Worm (Caenorhabditis elegans): ENCODE results near the gene F54H12.8.

F54H12.8 gene

DNA sequence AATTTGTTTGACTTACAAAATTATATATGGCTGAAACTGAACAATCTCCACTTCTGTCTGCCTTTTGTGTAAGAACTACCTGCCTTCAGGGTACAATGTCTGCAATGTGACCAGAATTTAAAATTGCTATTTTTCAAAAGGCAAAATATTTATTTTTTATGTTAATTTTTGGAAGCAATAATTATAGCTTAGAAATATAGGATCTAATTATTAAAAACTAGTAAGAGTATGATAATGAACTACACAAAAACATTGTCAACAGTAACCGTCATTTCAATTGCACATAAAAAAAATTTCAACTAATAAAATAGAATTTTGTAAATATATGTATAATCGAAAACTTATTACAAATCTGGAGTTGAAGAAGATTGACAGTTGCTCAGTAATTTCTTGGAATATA lies 12.1 kb downstream of the F54H12.8 start, which contains the start of gene C29E4.9 (continued):
- TF ChIP-seq ama-1 (optimal IDR thresholded peaks at IDR 0.05), result no peak
- no peak for TF ChIP-seq ama-1 (GFP tag; optimal IDR thresholded peaks at IDR 0.05)

DNA sequence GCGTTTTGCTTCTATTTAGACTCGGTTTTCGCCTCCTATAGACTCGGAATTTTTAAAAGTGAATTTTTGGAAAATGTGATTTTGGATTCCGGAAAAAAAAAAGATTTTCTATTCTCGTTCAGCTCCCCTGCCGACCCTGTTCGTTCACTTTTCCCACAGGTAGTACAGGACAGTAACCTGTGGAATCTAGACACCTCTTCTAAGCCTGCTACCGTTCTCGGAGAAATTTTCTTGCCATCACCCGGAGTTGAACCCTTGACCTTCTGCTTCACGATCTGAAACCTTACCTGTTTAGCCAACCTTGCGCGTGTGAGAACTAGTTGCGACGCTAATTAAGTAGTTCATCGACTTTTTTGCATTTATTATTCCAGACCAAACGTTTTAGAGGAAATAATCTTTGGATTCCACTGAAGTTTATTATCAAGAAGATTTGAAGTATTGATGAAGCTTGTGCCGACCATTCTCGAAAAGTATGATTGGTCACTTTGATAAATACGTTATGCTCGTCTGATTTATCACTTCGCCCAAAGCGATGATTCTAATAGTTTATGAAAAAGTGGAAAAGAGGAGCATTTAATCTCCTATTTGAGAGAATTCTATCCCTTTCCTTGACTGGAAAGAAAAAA lies 15.2 kb downstream of the F54H12.8 start:
- TF ChIP-seq madf-3 (GFP tag; IDR thresholded peaks at IDR 0.05) (peak; percentile 54; the same call in 1 of the 2 replicates), egrh-3 (GFP tag; IDR thresholded peaks at IDR 0.05) (peak; percentile 30; the same call in 1 of the 2 replicates), D2030.7 (GFP tag; IDR thresholded peaks at IDR 0.05) (peak; percentile 87), hmg-20 (GFP tag; IDR thresholded peaks at IDR 0.05) (peak; percentile 26; the same call in 1 of the 2 replicates), aptf-3 (GFP tag; IDR thresholded peaks at IDR 0.05) (peak; percentile 84; the same call in 1 of the 2 replicates), lin-26 (GFP tag; IDR thresholded peaks at IDR 0.05) (peak; percentile 86), Y56A3A.18 (GFP tag; IDR thresholded peaks at IDR 0.05) (peak; percentile 54; the same call in 1 of the 2 replicates), F37B4.10 (GFP tag; IDR thresholded peaks at IDR 0.05) (0 out of 2 replicates have a peak, but pooled peaks have one; percentile 78), F39B2.1 (GFP tag; IDR thresholded peaks at IDR 0.05) (0 out of 2 replicates have a peak, but pooled peaks have one; percentile 63), F33H1.4 (GFP tag; IDR thresholded peaks at IDR 0.05) (peak; percentile 63), Y95B8A.8 (GFP tag; IDR thresholded peaks at IDR 0.05) (peak; percentile 54; the same call in 1 of the 2 replicates), hsf-1 (GFP tag; IDR thresholded peaks at IDR 0.05) (peak; percentile 75), hmg-1.2 (GFP tag; IDR thresholded peaks at IDR 0.05) (peak; percentile 39), C17E4.6 (GFP tag; IDR thresholded peaks at IDR 0.05) (peak; percentile 61; the same call in 1 of the 2 replicates), rcor-1 (GFP tag; IDR thresholded peaks at IDR 0.05) (peak; percentile 58), egl-44 (GFP tag; IDR thresholded peaks at IDR 0.05) (peak; percentile 91), Y79H2A.3 (GFP tag; conservative IDR thresholded peaks at IDR 0.05) (peak; percentile 63; the same call in 1 of the 2 replicates), tbp1 (GFP tag; optimal IDR thresholded peaks at IDR 0.05) (peak; percentile 71), cebp-2 (GFP tag; IDR thresholded peaks at IDR 0.05) (0 out of 2 replicates have a peak, but pooled peaks have one; percentile 49), ceh-58 (GFP tag; IDR thresholded peaks at IDR 0.05) (0 out of 2 replicates have a peak, but pooled peaks have one; percentile 85), aptf-2 (GFP tag; conservative IDR thresholded peaks at IDR 0.05) (0 out of 2 replicates have a peak, but pooled peaks have one; percentile 26), ceh-100 (GFP tag; IDR thresholded peaks at IDR 0.05) (0 out of 2 replicates have a peak, but pooled peaks have one; percentile 12), pbrm-1 (GFP tag; IDR thresholded peaks at IDR 0.05) (peak; percentile 57; the same call in 1 of the 2 replicates), attf-3 (GFP tag; conservative IDR thresholded peaks at IDR 0.05) (peak; percentile 47; the same call in 1 of the 2 replicates), attf-6 (GFP tag; IDR thresholded peaks at IDR 0.05) (peak; percentile 73), madf-8 (GFP tag; conservative IDR thresholded peaks at IDR 0.05) (0 out of 2 replicates have a peak, but pooled peaks have one; percentile 9), B0261.1 (tag; optimal IDR thresholded peaks at IDR 0.05) (peak; percentile 49), rpc-1 (optimal IDR thresholded peaks at IDR 0.05) (peak; percentile 2), rpc-1 (tag; optimal IDR thresholded peaks at IDR 0.05) (peak; percentile 59), ekl-4 (GFP tag; IDR thresholded peaks at IDR 0.05) (peak; percentile 62; the same call in 1 of the 2 replicates), ztf-25 (GFP tag; IDR thresholded peaks at IDR 0.05) (0 out of 2 replicates have a peak, but pooled peaks have one; percentile 42), madf-6 (GFP tag; IDR thresholded peaks at IDR 0.05) (peak; percentile 71), mcd-1 (GFP tag; IDR thresholded peaks at IDR 0.05) (peak; percentile 42; the same call in 1 of the 2 replicates)

DNA sequence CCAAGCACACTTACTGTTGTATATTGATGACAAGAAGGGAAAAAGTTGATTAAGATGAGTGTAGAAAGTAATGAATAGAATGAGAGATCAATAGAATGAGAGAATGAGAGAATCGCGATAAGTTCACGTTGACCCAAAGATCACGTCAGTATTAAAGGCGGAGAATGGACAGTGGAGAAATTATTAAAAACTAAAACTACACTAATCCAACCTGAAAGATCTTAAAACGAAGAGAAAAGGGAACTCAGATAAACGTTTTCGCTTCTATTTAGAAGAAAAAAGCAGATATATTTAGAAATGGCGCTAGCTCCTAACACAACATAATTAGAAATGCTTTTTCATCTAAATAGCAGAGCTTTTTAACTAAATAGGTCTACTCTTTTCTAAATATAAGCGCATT lies 15.8 kb downstream of the F54H12.8 start, which contains the start of gene let-754:
Gene let-754, minus strand, starts transcription at position 101 of the 400 bp plus-strand sequence.
- no peak for TF ChIP-seq zfh-2 (GFP tag; conservative IDR thresholded peaks at IDR 0.05)
- no peak for TF ChIP-seq mcd-1 (GFP tag; IDR thresholded peaks at IDR 0.05)
- TF ChIP-seq him-1 (tag; optimal IDR thresholded peaks at IDR 0.05), result no peak
- TF ChIP-seq bed-2 (GFP tag; IDR thresholded peaks at IDR 0.05), result no peak
- TF ChIP-seq zim-3 (tag; optimal IDR thresholded peaks at IDR 0.05), result no peak
- no peak for TF ChIP-seq nfya-1 (tag; optimal IDR thresholded peaks at IDR 0.05; ENCODE audit: borderline replicate concordance, insufficient read depth)
- no peak for TF ChIP-seq hmg-20 (GFP tag; IDR thresholded peaks at IDR 0.05)
- TF ChIP-seq F57C9.4 (tag; optimal IDR thresholded peaks at IDR 0.05), result no peak
- no peak for TF ChIP-seq egrh-3 (GFP tag; IDR thresholded peaks at IDR 0.05)
- TF ChIP-seq rec-8 (tag; optimal IDR thresholded peaks at IDR 0.05), result no peak
- TF ChIP-seq aptf-2 (GFP tag; conservative IDR thresholded peaks at IDR 0.05), result no peak
- no peak for TF ChIP-seq F57A8.1 (GFP tag; optimal IDR thresholded peaks at IDR 0.05)
- TF ChIP-seq ama-1 (optimal IDR thresholded peaks at IDR 0.05), result no peak
- TF ChIP-seq ama-1 (GFP tag; optimal IDR thresholded peaks at IDR 0.05), result no peak
- TF ChIP-seq ztf-25 (GFP tag; IDR thresholded peaks at IDR 0.05), result no peak
- TF ChIP-seq B0019.2 (GFP tag; conservative IDR thresholded peaks at IDR 0.05), result no peak
- no peak for TF ChIP-seq madf-6 (GFP tag; IDR thresholded peaks at IDR 0.05)
- no peak for TF ChIP-seq pha-4 (tag; optimal IDR thresholded peaks at IDR 0.05)

Measured in whole organism, young adult.